Fruit fly (Drosophila melanogaster): ENCODE measurements around the gene kra.

Gene kra

DNA sequence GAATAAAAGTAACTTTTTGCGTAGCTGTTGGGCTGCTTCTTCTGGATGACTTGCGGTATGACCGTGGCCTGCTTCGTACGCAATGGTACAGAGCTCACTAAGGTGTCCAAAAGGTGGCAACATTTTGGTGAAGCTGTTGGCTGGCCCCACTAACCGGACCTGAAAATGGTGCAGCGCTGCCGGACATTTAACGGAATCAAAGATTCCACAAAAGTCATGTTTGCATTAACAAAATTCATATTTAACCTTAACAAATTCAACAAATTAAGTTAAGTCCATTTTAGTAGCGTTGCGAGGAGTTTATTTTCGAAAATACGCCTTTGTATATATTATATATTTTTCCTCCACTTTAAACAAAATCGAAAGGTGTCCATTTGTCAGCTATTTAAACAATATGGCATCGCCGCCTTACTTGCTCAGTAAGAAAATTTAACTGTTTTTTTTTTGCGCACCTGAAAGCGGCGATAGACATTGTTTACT lies at the start of gene kra, which contains the start of gene SecS:
TSS of gene kra (minus strand) at position 93 of the 480 bp plus-strand sequence.
TSS of gene SecS (plus strand) at position 390 of the 480 bp plus-strand sequence.
- peak; percentile 69 for TF ChIP-seq ovo (GFP tag; optimal IDR thresholded peaks at IDR 0.05)
- peak; percentile 9 for TF ChIP-seq CG7045 (GFP tag; optimal IDR thresholded peaks at IDR 0.05)
- no peak for TF ChIP-seq cic (GFP tag; optimal IDR thresholded peaks at IDR 0.05)
- TF ChIP-seq Crg-1 (GFP tag; optimal IDR thresholded peaks at IDR 0.05), result peak; percentile 76
- TF ChIP-seq kay (GFP tag; ENCODE audit: borderline replicate concordance), result peak; percentile 94
- TF ChIP-seq toe (GFP tag; optimal IDR thresholded peaks at IDR 0.05), result no peak
- TF ChIP-seq CG7101 (tag; optimal IDR thresholded peaks at IDR 0.05), result peak; percentile 70
- no peak for TF ChIP-seq CG5204 (GFP tag; optimal IDR thresholded peaks at IDR 0.05)
- peak; percentile 14 for TF ChIP-seq CG12768 (GFP tag; optimal IDR thresholded peaks at IDR 0.05)
- peak; percentile 80 for TF ChIP-seq CG1620 (GFP tag; optimal IDR thresholded peaks at IDR 0.05)
- no peak for TF ChIP-seq cnc (optimal IDR thresholded peaks at IDR 0.05)
- TF ChIP-seq bab1 (GFP tag; optimal IDR thresholded peaks at IDR 0.05), result peak; percentile 46
- TF ChIP-seq tj (GFP tag; optimal IDR thresholded peaks at IDR 0.05), result no peak
- peak; percentile 60 for TF ChIP-seq CG14711 (tag; optimal IDR thresholded peaks at IDR 0.05)
- peak; percentile 41 for TF ChIP-seq CG33017 (tag; optimal IDR thresholded peaks at IDR 0.05)
- peak; percentile 25 for TF ChIP-seq Clk (GFP tag; optimal IDR thresholded peaks at IDR 0.05)
- TF ChIP-seq Mnt (GFP tag; optimal IDR thresholded peaks at IDR 0.05), result no peak
- TF ChIP-seq Hr96 (GFP tag; optimal IDR thresholded peaks at IDR 0.05), result no peak
- peak; percentile 81 for TF ChIP-seq CG11617 (GFP tag; optimal IDR thresholded peaks at IDR 0.05)
- no peak for TF ChIP-seq pad (GFP tag; optimal IDR thresholded peaks at IDR 0.05)

DNA sequence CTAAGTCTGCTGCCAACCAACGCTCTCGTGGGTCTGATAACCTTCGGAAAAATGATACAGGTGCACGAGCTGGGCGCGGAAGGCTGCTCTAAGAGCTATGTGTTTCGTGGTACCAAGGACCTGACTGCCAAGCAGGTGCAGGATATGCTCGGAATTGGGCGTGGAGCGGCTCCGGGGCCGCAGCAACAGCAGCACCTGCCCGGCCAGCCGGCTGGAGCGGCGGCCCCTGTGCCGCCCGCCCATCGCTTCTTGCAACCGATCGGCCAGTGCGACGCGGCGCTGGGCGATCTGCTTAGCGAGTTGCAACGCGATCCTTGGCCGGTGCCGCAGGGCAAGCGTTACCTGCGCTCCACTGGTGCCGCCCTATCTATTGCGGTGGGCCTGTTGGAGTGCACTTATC lies 49.0 kb upstream of the kra start:
- TF ChIP-seq Clk (GFP tag; optimal IDR thresholded peaks at IDR 0.05), result no peak
- TF ChIP-seq bab1 (GFP tag; optimal IDR thresholded peaks at IDR 0.05), result no peak
- TF ChIP-seq tj (GFP tag; optimal IDR thresholded peaks at IDR 0.05), result no peak

DNA sequence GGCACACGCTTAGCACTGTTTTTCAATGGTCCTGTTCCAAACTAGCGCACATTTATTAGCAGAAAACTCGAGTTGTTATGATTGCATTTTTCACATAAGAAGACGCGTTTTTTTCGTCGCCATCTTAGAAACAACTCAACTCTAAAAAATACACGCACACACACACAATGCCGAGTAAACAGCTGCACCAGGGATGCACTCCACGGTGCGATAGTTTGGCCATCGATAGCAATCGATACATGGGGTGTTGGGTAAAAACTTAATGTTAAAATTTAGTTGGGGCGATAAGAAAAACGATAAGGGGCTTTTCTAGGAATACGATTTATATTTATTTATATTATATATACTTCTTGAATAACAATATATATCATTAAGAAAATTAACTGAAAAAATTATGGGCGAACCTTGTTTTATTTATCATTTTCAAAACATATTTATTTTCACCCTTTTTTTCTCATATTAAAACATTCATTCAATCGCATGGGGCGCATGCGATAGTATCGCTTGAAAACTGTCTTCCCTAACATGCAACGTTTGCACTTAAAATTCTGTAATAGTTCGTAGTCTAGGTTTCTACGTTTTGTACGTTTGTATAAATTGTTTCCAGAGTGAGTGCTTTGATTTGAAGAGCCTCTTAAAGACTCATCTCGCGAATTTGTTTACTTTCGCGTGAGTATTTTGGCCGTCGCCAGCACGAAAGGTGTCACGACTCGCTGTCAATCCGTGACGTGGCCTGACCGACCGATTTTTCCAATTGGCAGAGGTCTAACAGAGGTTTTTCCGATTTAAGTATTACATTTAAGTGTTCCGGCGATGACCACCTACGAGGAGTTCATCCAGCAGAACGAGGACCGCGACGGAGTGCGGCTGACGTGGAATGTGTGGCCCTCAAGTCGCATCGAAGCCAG lies 47.9 kb upstream of the kra start, which contains the start of the genes MTA1-like and Sec23:
TSS of gene MTA1-like (minus strand) at position 170 of the 908 bp plus-strand sequence.
TSS of gene Sec23 (plus strand) at position 497 of the 908 bp plus-strand sequence.
- TF ChIP-seq CG12768 (GFP tag; optimal IDR thresholded peaks at IDR 0.05) (peak; percentile 39), Hr96 (GFP tag; optimal IDR thresholded peaks at IDR 0.05) (peak; percentile 60), pad (GFP tag; optimal IDR thresholded peaks at IDR 0.05) (peak; percentile 56), CG5204 (GFP tag; optimal IDR thresholded peaks at IDR 0.05) (no peak), CG7101 (tag; optimal IDR thresholded peaks at IDR 0.05) (peak; percentile 75), CG11617 (GFP tag; optimal IDR thresholded peaks at IDR 0.05) (peak; percentile 86), ovo (GFP tag; optimal IDR thresholded peaks at IDR 0.05) (peak; percentile 56), tj (GFP tag; optimal IDR thresholded peaks at IDR 0.05) (peak; percentile 96), CG14711 (tag; optimal IDR thresholded peaks at IDR 0.05) (peak; percentile 60), CG7045 (GFP tag; optimal IDR thresholded peaks at IDR 0.05) (peak; percentile 29), cnc (optimal IDR thresholded peaks at IDR 0.05) (no peak), Crg-1 (GFP tag; optimal IDR thresholded peaks at IDR 0.05) (peak; percentile 60), kay (GFP tag; ENCODE audit: borderline replicate concordance) (no peak), CG33017 (tag; optimal IDR thresholded peaks at IDR 0.05) (peak; percentile 54), cic (GFP tag; optimal IDR thresholded peaks at IDR 0.05) (peak; percentile 33), toe (GFP tag; optimal IDR thresholded peaks at IDR 0.05) (peak; percentile 61), bab1 (GFP tag; optimal IDR thresholded peaks at IDR 0.05) (peak; percentile 42), Clk (GFP tag; optimal IDR thresholded peaks at IDR 0.05) (peak; percentile 37), Mnt (GFP tag; optimal IDR thresholded peaks at IDR 0.05) (peak; percentile 26), CG1620 (GFP tag; optimal IDR thresholded peaks at IDR 0.05) (peak; percentile 72)

DNA sequence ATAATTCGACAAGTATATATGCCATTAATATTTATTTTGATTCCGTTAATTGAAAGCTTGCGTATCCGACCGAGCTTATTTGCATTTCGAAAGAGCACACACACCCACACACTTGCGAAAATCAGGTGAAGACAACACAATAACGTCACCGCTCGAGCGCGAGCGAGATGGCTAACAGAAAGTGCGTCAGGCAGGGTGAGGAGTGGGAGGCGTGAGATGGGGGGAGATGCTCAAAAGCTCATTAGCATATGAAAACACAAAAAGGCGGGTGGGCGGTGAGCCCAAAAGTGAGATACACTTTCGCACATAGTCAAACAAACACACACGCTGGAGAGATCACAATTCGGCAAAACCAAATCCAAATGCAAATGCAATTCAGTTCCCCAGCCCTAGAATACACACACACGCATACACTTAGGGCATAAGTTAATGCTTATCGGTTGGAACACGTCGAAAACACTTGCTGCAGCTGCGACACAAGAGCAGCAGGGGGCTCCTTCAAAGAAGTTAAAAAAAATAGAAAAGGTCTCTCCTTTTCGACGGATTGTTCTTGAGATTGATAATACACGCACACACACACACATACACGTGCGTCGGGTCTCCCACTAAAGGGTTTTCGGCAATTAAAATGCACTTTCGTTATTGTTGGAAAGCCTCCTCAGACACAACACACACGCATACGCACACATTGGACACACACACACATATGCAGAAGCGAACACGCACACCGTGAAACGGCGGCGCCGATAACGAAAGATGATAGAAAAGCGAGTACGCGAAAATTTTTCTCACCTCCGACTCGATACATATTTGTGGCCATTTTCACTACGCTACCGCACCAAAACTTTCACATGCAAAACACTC lies 47.0 kb upstream of the kra start:
- TF ChIP-seq Mnt (GFP tag; optimal IDR thresholded peaks at IDR 0.05), result peak; percentile 41
- TF ChIP-seq CG1620 (GFP tag; optimal IDR thresholded peaks at IDR 0.05), result peak; percentile 4
- no peak for TF ChIP-seq cnc (optimal IDR thresholded peaks at IDR 0.05)
- peak; percentile 46 for TF ChIP-seq CG33017 (tag; optimal IDR thresholded peaks at IDR 0.05)
- no peak for TF ChIP-seq bab1 (GFP tag; optimal IDR thresholded peaks at IDR 0.05)
- peak; percentile 15 for TF ChIP-seq CG12768 (GFP tag; optimal IDR thresholded peaks at IDR 0.05)
- peak; percentile 26 for TF ChIP-seq pad (GFP tag; optimal IDR thresholded peaks at IDR 0.05)
- peak; percentile 22 for TF ChIP-seq CG7101 (tag; optimal IDR thresholded peaks at IDR 0.05)
- TF ChIP-seq toe (GFP tag; optimal IDR thresholded peaks at IDR 0.05), result no peak
- no peak for TF ChIP-seq CG5204 (GFP tag; optimal IDR thresholded peaks at IDR 0.05)
- peak; percentile 25 for TF ChIP-seq tj (GFP tag; optimal IDR thresholded peaks at IDR 0.05)
- TF ChIP-seq Crg-1 (GFP tag; optimal IDR thresholded peaks at IDR 0.05), result no peak
- TF ChIP-seq CG14711 (tag; optimal IDR thresholded peaks at IDR 0.05), result no peak
- TF ChIP-seq ovo (GFP tag; optimal IDR thresholded peaks at IDR 0.05), result no peak

dm6 chr3R:5643421-5643820 lies 42.5 kb upstream of the kra start:
- TF ChIP-seq CG33017 (tag; optimal IDR thresholded peaks at IDR 0.05) (no peak), CG5204 (GFP tag; optimal IDR thresholded peaks at IDR 0.05) (no peak), CG12768 (GFP tag; optimal IDR thresholded peaks at IDR 0.05) (no peak), toe (GFP tag; optimal IDR thresholded peaks at IDR 0.05) (no peak), pad (GFP tag; optimal IDR thresholded peaks at IDR 0.05) (no peak), Clk (GFP tag; optimal IDR thresholded peaks at IDR 0.05) (no peak), tj (GFP tag; optimal IDR thresholded peaks at IDR 0.05) (no peak), CG7045 (GFP tag; optimal IDR thresholded peaks at IDR 0.05) (no peak), ovo (GFP tag; optimal IDR thresholded peaks at IDR 0.05) (no peak), Crg-1 (GFP tag; optimal IDR thresholded peaks at IDR 0.05) (no peak), Hr96 (GFP tag; optimal IDR thresholded peaks at IDR 0.05) (no peak), cnc (optimal IDR thresholded peaks at IDR 0.05) (no peak)
